Fruit fly (Drosophila melanogaster) whole organism, larva: ENCODE data around the gene Irp-1B.

ENCODE experiments used
- noc ChIP-seq: fragments of 200-800 bp; sonication (Bioruptor generic); optimal IDR thresholded peaks from 3 replicates; lab custom pipeline; 2019; ENCODE audit warnings: missing biosample characterization, mild to moderate bottlenecking, missing genetic modification characterization, moderate library complexity

Irp-1B gene

dm6 chr3R:10368251-10368650, 44.4 kb downstream of the Irp-1B start:
- TF ChIP-seq noc (tag; lab: Kevin White, UChicago) = no peak

dm6 chr3R:10364287-10364686, 48.4 kb downstream of the Irp-1B start:
- TF ChIP-seq noc (tag; lab: Kevin White, UChicago) = no peak
